Worm (Caenorhabditis elegans): ENCODE measurements around the gene kin-29.

The kin-29 gene

ce11 chrX:2807390-2807789, 44.8 kb downstream of the kin-29 start, which contains the start of gene C14A11.5:
Gene C14A11.5 (minus strand): TSS chrX:2807528.
- TF ChIP-seq unc-39 (tag; optimal IDR thresholded peaks at IDR 0.05): no peak
- TF ChIP-seq ces-1 (GFP tag; optimal IDR thresholded peaks at IDR 0.05): peak; percentile 23
- TF ChIP-seq sptf-1 (tag; optimal IDR thresholded peaks at IDR 0.05): peak; percentile 25

- TF ChIP-seq ham-2 (GFP tag; optimal IDR thresholded peaks at IDR 0.05): no peak
- no peak for TF ChIP-seq unc-120 (tag; optimal IDR thresholded peaks at IDR 0.05; ENCODE audit: poor library complexity, severe bottlenecking)
- peak; percentile 1 for TF ChIP-seq blmp-1 (tag; optimal IDR thresholded peaks at IDR 0.05)
- TF ChIP-seq drap-1 (GFP tag; optimal IDR thresholded peaks at IDR 0.05): no peak
- no peak for TF ChIP-seq ceh-43 (GFP tag; optimal IDR thresholded peaks at IDR 0.05)
These were observed 49.6 kb downstream of the kin-29 start, which contains the start of gene C14A11.2 for ce11 chrX:2802562-2803165. Gene C14A11.2 (plus strand): TSS chrX:2803112.

- TF ChIP-seq ztf-11 (tag; optimal IDR thresholded peaks at IDR 0.05) (no peak), blmp-1 (tag; optimal IDR thresholded peaks at IDR 0.05) (peak; percentile 18)
These were observed 57.2 kb downstream of the kin-29 start for ce11 chrX:2795054-2795453.

- TF ChIP-seq nhr-237 (tag; optimal IDR thresholded peaks at IDR 0.05) (no peak), bed-3 (GFP tag; optimal IDR thresholded peaks at IDR 0.05) (no peak), sem-2 (GFP tag; optimal IDR thresholded peaks at IDR 0.05) (no peak), hlh-1 (tag; optimal IDR thresholded peaks at IDR 0.05) (no peak), sptf-1 (tag; optimal IDR thresholded peaks at IDR 0.05) (no peak), ceh-83 (GFP tag; optimal IDR thresholded peaks at IDR 0.05) (no peak), ceh-43 (GFP tag; optimal IDR thresholded peaks at IDR 0.05) (no peak), lsy-2 (tag; optimal IDR thresholded peaks at IDR 0.05) (no peak), pha-4 (tag; optimal IDR thresholded peaks at IDR 0.05) (no peak), ceh-39 (tag; optimal IDR thresholded peaks at IDR 0.05) (no peak), unc-120 (tag; optimal IDR thresholded peaks at IDR 0.05; ENCODE audit: poor library complexity, severe bottlenecking) (no peak), lin-13 (tag; optimal IDR thresholded peaks at IDR 0.05) (no peak), elt-1 (tag; optimal IDR thresholded peaks at IDR 0.05; ENCODE audit: borderline replicate concordance, insufficient read depth) (no peak)
These were observed 57.9 kb downstream of the kin-29 start for ce11 chrX:2794324-2794723.
